Fruit fly (Drosophila melanogaster) whole organism, adult: ENCODE results near the gene Hpd.

Experiments used
- CG11617 ChIP-seq: fragments of 200-800 bp; sonication (Bioruptor generic); optimal IDR thresholded peaks from 2 replicates; lab custom pipeline; 2017; ENCODE audit warnings: mild to moderate bottlenecking, missing biosample characterization, missing genetic modification reagents, missing genetic modification characterization
- CG12768 ChIP-seq: fragments of 200-800 bp; sonication (Bioruptor generic); optimal IDR thresholded peaks from 2 replicates; lab custom pipeline; 2017; ENCODE audit warnings: missing biosample characterization, missing genetic modification characterization, mild to moderate bottlenecking, moderate library complexity, missing genetic modification reagents
- CG14711 ChIP-seq: fragments of 200-800 bp; sonication (Bioruptor generic); optimal IDR thresholded peaks from 2 replicates; lab custom pipeline; 2018; ENCODE audit warnings: missing biosample characterization, mild to moderate bottlenecking, missing genetic modification characterization, moderate library complexity
- CG1620 ChIP-seq: fragments of 200-800 bp; sonication (Bioruptor generic); optimal IDR thresholded peaks from 2 replicates; lab custom pipeline; 2016; ENCODE audit warnings: missing biosample characterization, missing genetic modification characterization
- CG33017 ChIP-seq: fragments of 200-800 bp; sonication (Bioruptor generic); optimal IDR thresholded peaks from 2 replicates; lab custom pipeline; 2018; ENCODE audit warnings: missing biosample characterization, mild to moderate bottlenecking, missing genetic modification characterization, moderate library complexity
- CG5204 ChIP-seq: fragments of 200-800 bp; sonication (Bioruptor generic); optimal IDR thresholded peaks from 2 replicates; lab custom pipeline; 2016; ENCODE audit warnings: missing biosample characterization, missing genetic modification characterization
- CG7045 ChIP-seq: fragments of 200-800 bp; sonication (Bioruptor generic); optimal IDR thresholded peaks from 2 replicates; lab custom pipeline; 2017; ENCODE audit warnings: missing biosample characterization, mild to moderate bottlenecking, missing genetic modification characterization
- CG7101 ChIP-seq: fragments of 200-800 bp; sonication (Bioruptor generic); optimal IDR thresholded peaks from 2 replicates; lab custom pipeline; 2018; ENCODE audit warnings: missing biosample characterization, mild to moderate bottlenecking, missing genetic modification characterization, moderate library complexity
- Clk ChIP-seq: fragments of 200-800 bp; sonication (Bioruptor generic); optimal IDR thresholded peaks from 2 replicates; lab custom pipeline; 2017; ENCODE audit warnings: missing biosample characterization, missing genetic modification characterization
- Crg-1 ChIP-seq: fragments of 200-800 bp; sonication (Bioruptor generic); optimal IDR thresholded peaks from 2 replicates; lab custom pipeline; 2016; ENCODE audit warnings: missing biosample characterization, missing genetic modification characterization
- Hr96 ChIP-seq: fragments of 200-800 bp; sonication (Bioruptor generic); optimal IDR thresholded peaks from 2 replicates; lab custom pipeline; 2016; ENCODE audit warnings: missing biosample characterization, missing genetic modification characterization
- Mnt ChIP-seq: fragments of 200-800 bp; sonication (Bioruptor generic); optimal IDR thresholded peaks from 2 replicates; lab custom pipeline; 2016; ENCODE audit warnings: missing biosample characterization, mild to moderate bottlenecking, missing genetic modification characterization
- bab1 ChIP-seq: fragments of 200-800 bp; sonication (Bioruptor generic); optimal IDR thresholded peaks from 3 replicates; lab custom pipeline; 2019; ENCODE audit warnings: missing biosample characterization, mild to moderate bottlenecking, missing genetic modification characterization, moderate library complexity
- cic ChIP-seq: fragments of 200-800 bp; sonication (Bioruptor generic); optimal IDR thresholded peaks from 2 replicates; lab custom pipeline; 2017; ENCODE audit warnings: missing biosample characterization, mild to moderate bottlenecking, missing genetic modification characterization, moderate library complexity
- cnc ChIP-seq, 2 experiments: fragments of >200 bp; optimal IDR thresholded peaks; 2 replicates each; lab custom pipeline; 2017
- kay ChIP-seq: fragments of 200-800 bp; sonication (Bioruptor generic); peaks from one replicate; lab custom pipeline; 2016; ENCODE audit warnings: missing biosample characterization, missing genetic modification characterization, borderline replicate concordance
- ovo ChIP-seq: fragments of 200-800 bp; sonication (Bioruptor generic); optimal IDR thresholded peaks from 2 replicates; lab custom pipeline; 2016; ENCODE audit warnings: missing biosample characterization, missing genetic modification characterization
- pad ChIP-seq: fragments of 200-800 bp; sonication (Bioruptor generic); optimal IDR thresholded peaks from 3 replicates; lab custom pipeline; 2017; ENCODE audit warnings: missing biosample characterization, missing genetic modification characterization, mild to moderate bottlenecking, moderate library complexity, missing genetic modification reagents
- tj ChIP-seq: fragments of 200-800 bp; sonication (Bioruptor generic); optimal IDR thresholded peaks from 3 replicates; lab custom pipeline; 2017; ENCODE audit warnings: missing biosample characterization, mild to moderate bottlenecking, missing genetic modification characterization, moderate library complexity
- toe ChIP-seq: fragments of 200-800 bp; sonication (Bioruptor generic); optimal IDR thresholded peaks from 2 replicates; lab custom pipeline; 2016; ENCODE audit warnings: missing biosample characterization, missing genetic modification characterization

Gene Hpd

dm6 chr3L:20465941-20466340 is 26.3 kb upstream of the Hpd start, which contains the start of gene CG42764:
Gene CG42764, minus strand, starts transcription at chr3L:20466041.
- TF ChIP-seq CG14711 (tag; lab: Kevin White, UChicago), result no peak

dm6 chr3L:20464677-20465076 is 25.0 kb upstream of the Hpd start, which contains the start of gene atk:
Gene atk, minus strand, starts transcription at chr3L:20464862.
- TF ChIP-seq Clk, result no peak
- TF ChIP-seq bab1, result no peak
- no peak for TF ChIP-seq CG1620 (GFP tag; lab: Kevin White, UChicago)
- TF ChIP-seq pad (GFP tag; lab: Kevin White, UChicago), result no peak
- TF ChIP-seq cic (GFP tag; lab: Kevin White, UChicago), result no peak
- TF ChIP-seq CG7045 (GFP tag; lab: Kevin White, UChicago), result no peak
- no peak for TF ChIP-seq CG12768 (GFP tag; lab: Kevin White, UChicago)
- no peak for TF ChIP-seq CG5204
- no peak for TF ChIP-seq ovo (GFP tag; lab: Kevin White, UChicago)
- no peak for TF ChIP-seq CG11617 (GFP tag; lab: Kevin White, UChicago)
- no peak for TF ChIP-seq Hr96
- no peak for TF ChIP-seq toe (GFP tag; lab: Kevin White, UChicago)
- TF ChIP-seq CG33017 (tag; lab: Kevin White, UChicago), result no peak
- no peak for TF ChIP-seq Crg-1 (GFP tag; lab: Kevin White, UChicago)

- TF ChIP-seq cnc (optimal IDR thresholded peaks at IDR 0.05; lab: Kevin White, UChicago), result no peak
- TF ChIP-seq CG33017 (tag; lab: Kevin White, UChicago), result no peak
- TF ChIP-seq CG5204, result no peak
- no peak for TF ChIP-seq cic (GFP tag; lab: Kevin White, UChicago)
- no peak for TF ChIP-seq toe (GFP tag; lab: Kevin White, UChicago)
- TF ChIP-seq ovo (GFP tag; lab: Kevin White, UChicago), result no peak
- no peak for TF ChIP-seq bab1
- TF ChIP-seq kay (GFP tag; lab: Kevin White, UChicago), result no peak
- no peak for TF ChIP-seq CG14711 (tag; lab: Kevin White, UChicago)
- TF ChIP-seq CG12768 (GFP tag; lab: Kevin White, UChicago), result no peak
- no peak for TF ChIP-seq tj (GFP tag; lab: Kevin White, UChicago)
- TF ChIP-seq Crg-1 (GFP tag; lab: Kevin White, UChicago), result no peak
- TF ChIP-seq Mnt (GFP tag; lab: Kevin White, UChicago), result no peak
- no peak for TF ChIP-seq pad (GFP tag; lab: Kevin White, UChicago)
- TF ChIP-seq CG7045 (GFP tag; lab: Kevin White, UChicago), result no peak
- no peak for TF ChIP-seq Clk
- no peak for TF ChIP-seq CG1620 (GFP tag; lab: Kevin White, UChicago)
- no peak for TF ChIP-seq Hr96
- no peak for TF ChIP-seq CG11617 (GFP tag; lab: Kevin White, UChicago)
These were observed 22.7 kb upstream of the Hpd start for dm6 chr3L:20462391-20462790.

- TF ChIP-seq tj (GFP tag; lab: Kevin White, UChicago), result no peak
- TF ChIP-seq Mnt (GFP tag; lab: Kevin White, UChicago), result no peak
- no peak for TF ChIP-seq bab1
- no peak for TF ChIP-seq CG11617 (GFP tag; lab: Kevin White, UChicago)
- TF ChIP-seq CG1620 (GFP tag; lab: Kevin White, UChicago), result no peak
- no peak for TF ChIP-seq toe (GFP tag; lab: Kevin White, UChicago)
- TF ChIP-seq CG5204, result no peak
- TF ChIP-seq kay (GFP tag; lab: Kevin White, UChicago), result no peak
- no peak for TF ChIP-seq Crg-1 (GFP tag; lab: Kevin White, UChicago)
- no peak for TF ChIP-seq CG33017 (tag; lab: Kevin White, UChicago)
These were observed 20.7 kb upstream of the Hpd start, which contains the start of gene mag for dm6 chr3L:20460383-20460782. Gene mag, plus strand, starts transcription at chr3L:20460683.

DNA sequence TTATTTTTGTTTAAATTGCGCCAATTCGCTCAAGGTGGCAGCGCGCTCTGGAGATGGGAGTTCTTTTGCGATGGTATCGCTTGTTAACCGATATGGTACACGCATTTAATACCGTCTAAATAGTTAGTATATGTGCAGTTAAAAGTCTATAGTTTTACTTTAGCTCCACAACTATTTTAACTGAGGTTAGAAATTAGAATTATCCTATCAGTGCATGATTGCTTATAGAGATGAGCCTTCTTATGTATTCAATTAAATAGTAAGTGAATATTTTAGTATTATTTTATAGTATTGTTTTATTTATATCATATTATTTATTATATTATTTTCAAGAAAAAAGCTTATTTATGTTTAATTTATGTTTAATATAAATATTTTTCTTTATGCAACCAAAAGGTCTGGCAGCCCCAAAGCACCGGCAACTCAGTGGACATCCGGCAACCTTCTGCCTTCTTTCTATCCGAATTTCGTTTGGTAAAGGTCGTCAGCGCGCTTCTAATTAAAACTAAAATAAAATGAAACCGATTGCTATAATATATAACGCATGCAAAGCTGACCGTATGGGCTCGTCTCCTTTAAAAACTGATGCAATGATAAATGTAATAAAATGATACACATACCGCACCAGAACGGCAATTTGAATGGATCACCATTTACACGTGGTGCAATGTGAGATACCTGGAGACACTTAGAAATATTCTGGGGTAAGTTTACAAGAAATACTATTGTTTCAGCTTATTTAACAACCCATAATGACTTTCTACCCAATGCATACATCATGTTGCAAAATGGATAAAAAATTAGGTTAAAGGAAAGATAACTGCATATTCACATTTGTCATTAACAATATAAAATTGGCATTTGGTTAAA is 13.4 kb upstream of the Hpd start, which contains the start of gene CG5199:
CG5199 (minus strand) TSS at position 52 of the 870 bp plus-strand sequence.
- TF ChIP-seq CG5204 (peak; percentile 26), kay (GFP tag; lab: Kevin White, UChicago) (no peak), cic (GFP tag; lab: Kevin White, UChicago) (no peak), CG1620 (GFP tag; lab: Kevin White, UChicago) (no peak), CG33017 (tag; lab: Kevin White, UChicago) (peak; percentile 13), Mnt (GFP tag; lab: Kevin White, UChicago) (peak; percentile 83), CG7045 (GFP tag; lab: Kevin White, UChicago) (peak; percentile 55), cnc (optimal IDR thresholded peaks at IDR 0.05; lab: Kevin White, UChicago) (no peak), toe (GFP tag; lab: Kevin White, UChicago) (peak; percentile 53), bab1 (no peak), Hr96 (no peak), Crg-1 (GFP tag; lab: Kevin White, UChicago) (peak; percentile 14), ovo (GFP tag; lab: Kevin White, UChicago) (peak; percentile 34), CG11617 (GFP tag; lab: Kevin White, UChicago) (peak; percentile 72), pad (GFP tag; lab: Kevin White, UChicago) (peak; percentile 49), tj (GFP tag; lab: Kevin White, UChicago) (peak; percentile 28), CG7101 (tag; lab: Kevin White, UChicago) (peak; percentile 71), Clk (no peak), CG14711 (tag; lab: Kevin White, UChicago) (peak; percentile 60), CG12768 (GFP tag; lab: Kevin White, UChicago) (peak; percentile 56)
